Worm (Caenorhabditis elegans): Measurements from ENCODE around the gene C36C5.15.

Gene C36C5.15

DNA sequence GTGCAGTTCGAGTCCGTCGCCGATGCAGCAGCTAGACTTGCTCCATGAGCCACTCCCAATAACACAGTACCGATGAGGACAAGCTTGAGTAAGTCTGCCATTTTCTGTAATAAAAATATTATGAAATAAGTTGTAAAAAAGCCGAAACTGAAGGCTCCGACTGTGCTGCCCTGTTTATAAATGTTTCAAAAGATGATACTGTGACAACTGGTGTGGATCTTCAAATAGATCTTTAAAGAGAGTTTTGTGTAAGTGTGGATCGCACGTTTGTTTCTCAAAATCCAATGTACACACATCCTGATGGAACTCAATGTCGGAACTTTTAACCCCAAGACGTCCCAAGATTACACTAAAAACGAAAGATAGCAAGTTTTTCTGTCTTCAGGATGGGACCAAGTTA, at the start of gene C36C5.15:
C36C5.15 (minus strand) TSS at position 101 of the 400 bp plus-strand sequence.
- TF ChIP-seq unc-62 (GFP tag; optimal IDR thresholded peaks at IDR 0.05), result no peak

DNA sequence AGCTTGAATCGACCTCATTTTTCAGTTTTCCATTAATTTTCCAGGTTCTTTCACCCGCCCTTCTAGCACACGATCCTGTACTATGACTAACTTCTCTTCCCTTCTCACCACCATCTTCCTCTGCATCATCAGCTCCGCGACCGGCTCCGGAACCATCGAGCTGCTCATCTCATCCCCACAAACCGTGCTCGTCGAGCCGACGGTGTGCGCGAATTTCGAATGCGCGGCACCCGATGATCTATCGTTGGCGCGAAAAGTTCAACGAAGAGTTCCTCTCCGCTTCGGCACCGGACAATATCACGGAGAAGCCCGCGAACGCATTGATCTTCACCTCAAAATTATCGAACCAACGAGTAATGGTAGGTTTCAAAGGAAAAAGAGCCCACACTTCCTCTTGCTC, 41.6 kb upstream of the C36C5.15 start, which contains the start of gene apx-1:
apx-1 (plus strand) TSS at position 50 of the 400 bp plus-strand sequence.
- TF ChIP-seq unc-62 (GFP tag; optimal IDR thresholded peaks at IDR 0.05), result no peak

- TF ChIP-seq unc-62 (GFP tag; optimal IDR thresholded peaks at IDR 0.05), result no peak
Observed at ce11 chrV:3208940-3209339, 40.4 kb upstream of the C36C5.15 start.

DNA sequence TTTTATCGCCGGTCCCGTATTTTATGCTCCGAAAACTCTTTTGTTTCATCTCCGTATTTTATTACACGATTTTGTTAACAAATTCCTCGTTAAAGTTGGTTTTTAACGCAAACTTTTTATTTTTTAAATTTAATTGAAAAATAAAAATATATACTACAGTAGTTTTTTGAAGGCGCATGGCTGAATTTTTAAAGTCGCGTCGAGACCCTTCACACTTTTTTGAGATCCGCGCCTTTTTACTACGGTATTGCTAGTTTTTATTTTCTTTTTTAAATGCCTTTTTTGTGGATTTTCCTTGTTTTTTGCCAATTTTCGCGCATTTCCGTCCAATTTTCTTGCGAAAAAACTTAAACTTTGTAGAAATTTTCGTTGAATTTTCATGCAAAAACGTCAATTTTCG, 35.9 kb upstream of the C36C5.15 start:
- no peak for TF ChIP-seq unc-62 (GFP tag; optimal IDR thresholded peaks at IDR 0.05)

DNA sequence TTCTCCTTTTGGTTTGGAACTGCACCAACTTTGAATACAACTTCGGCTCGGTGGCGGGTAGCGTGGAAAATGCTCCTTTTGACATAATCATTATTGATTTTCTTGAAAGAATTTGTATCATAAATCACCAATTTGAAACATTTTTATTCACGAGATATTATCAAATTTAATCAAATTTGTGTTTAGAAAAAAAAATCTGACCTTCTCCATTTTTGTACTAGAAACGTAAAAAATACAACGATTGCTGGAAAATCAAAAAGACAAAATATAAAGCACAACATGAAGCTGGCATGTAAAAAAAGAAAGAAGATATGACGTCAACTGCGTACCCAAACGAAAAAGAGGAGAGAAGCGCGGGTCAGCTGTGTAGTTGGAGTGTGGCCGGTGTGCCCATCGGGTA, 31.8 kb upstream of the C36C5.15 start, which contains the start of gene K08D9.4:
K08D9.4 (minus strand) TSS at position 101 of the 400 bp plus-strand sequence.
- TF ChIP-seq unc-62 (GFP tag; optimal IDR thresholded peaks at IDR 0.05), result no peak

DNA sequence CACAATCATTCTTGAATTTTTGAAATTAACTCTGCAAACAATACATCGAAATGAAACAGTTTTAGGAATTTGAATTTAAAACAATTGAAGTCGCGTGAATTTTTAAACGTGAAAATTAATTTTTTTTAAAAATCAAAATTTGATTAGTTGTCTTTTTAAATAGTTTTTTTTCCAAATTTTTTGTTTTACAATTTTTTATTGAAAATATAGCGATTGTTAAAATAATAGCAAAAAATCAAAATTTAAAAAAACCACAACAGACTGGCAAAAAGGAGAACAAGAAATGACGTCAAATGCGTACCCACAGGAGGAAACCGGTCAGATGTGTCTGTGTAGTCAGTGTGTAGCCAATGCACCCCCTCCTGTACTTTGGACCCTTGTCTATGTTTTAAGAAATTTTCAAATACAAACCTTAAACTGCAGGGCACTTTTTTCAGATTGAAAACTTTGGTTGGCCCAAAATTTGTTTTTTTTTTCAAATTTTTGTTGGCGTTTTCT, 28.3 kb upstream of the C36C5.15 start, which contains the start of the genes Y73C8B.1 and Y73C8B.5:
Y73C8B.1 (minus strand) TSS at position 51 of the 498 bp plus-strand sequence.
Y73C8B.5 (plus strand) TSS at position 437 of the 498 bp plus-strand sequence.
- no peak for TF ChIP-seq unc-62 (GFP tag; optimal IDR thresholded peaks at IDR 0.05)

DNA sequence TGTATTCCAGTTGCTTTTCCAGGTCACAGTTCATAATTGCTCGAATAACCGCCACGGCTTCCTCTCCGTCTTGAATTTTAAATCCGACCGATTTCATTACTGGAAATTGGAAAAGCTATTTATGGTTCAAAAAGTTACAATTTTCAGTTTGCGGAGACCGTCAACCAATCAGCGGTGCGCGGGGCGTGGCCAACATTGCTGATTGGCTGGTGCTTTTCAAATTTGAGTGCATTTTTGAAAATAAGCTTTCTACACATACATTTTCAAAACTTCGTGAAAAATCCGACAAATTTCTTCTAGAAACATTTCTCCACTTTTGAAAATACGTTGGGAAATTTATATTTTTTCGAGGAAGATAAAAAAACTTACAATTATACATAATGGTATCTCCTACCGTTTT, 27.3 kb upstream of the C36C5.15 start:
- no peak for TF ChIP-seq unc-62 (GFP tag; optimal IDR thresholded peaks at IDR 0.05)

DNA sequence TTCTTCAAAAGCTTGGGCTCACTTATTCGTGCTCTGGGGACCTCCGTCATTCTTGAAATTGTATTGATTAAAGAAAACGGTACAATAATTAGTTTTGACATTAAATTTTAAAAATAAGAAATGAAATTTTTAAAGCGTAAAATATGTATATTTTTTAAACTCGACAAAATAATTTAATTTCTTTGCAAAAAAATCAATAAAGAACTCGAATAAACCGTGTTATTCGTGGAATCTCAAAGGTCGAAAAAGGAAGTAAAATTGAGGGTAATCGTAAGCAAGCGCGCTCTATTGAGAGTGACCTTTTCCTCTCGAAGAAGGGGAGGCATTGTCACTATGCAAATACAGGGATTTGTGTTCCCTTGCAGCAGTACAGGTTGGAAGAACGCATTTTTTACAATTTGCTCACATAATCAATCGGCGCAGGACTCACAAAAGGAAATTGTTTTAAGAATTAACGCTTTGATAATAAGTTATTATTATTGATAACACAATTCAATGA, 26.5 kb upstream of the C36C5.15 start, which contains the start of gene Y73C8B.2:
Y73C8B.2 (minus strand) TSS at position 51 of the 499 bp plus-strand sequence.
- no peak for TF ChIP-seq unc-62 (GFP tag; optimal IDR thresholded peaks at IDR 0.05)

- TF ChIP-seq unc-62 (GFP tag; optimal IDR thresholded peaks at IDR 0.05), result no peak
Observed at ce11 chrV:3193091-3193608, 24.6 kb upstream of the C36C5.15 start, which contains the start of the genes Y73C8B.3 and Y73C8B.9. Y73C8B.3 (minus strand) TSS chrV:3193237. Y73C8B.9 (plus strand) TSS chrV:3193558.

DNA sequence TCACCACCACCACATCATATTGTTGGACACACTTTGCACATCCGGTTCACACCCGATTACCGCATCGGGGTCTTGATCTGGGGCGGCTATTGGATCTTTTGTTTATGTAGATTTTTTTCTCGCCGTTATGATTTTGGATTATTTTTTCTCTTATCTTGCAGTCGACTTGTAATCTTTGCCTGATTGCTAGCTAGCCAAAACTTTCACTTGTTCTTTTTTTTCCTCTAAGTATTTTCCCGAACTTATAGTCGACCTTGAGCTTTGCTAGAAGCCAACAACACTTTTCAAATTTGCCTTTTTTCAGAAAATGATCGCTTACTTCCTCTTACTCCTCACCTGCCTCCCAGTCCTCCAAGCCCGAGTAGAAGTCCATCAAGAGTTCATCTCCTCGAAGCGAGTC, 19.5 kb upstream of the C36C5.15 start, which contains the start of gene lag-2:
lag-2 (plus strand) TSS at position 301 of the 400 bp plus-strand sequence.
- no peak for TF ChIP-seq unc-62 (GFP tag; optimal IDR thresholded peaks at IDR 0.05)

- TF ChIP-seq unc-62 (GFP tag; optimal IDR thresholded peaks at IDR 0.05), result no peak
Observed at ce11 chrV:3185855-3186254, 17.3 kb upstream of the C36C5.15 start.

- TF ChIP-seq unc-62 (GFP tag; optimal IDR thresholded peaks at IDR 0.05), result no peak
Observed at ce11 chrV:3176161-3176560, 7.6 kb upstream of the C36C5.15 start, which contains the start of gene srab-8. srab-8 (plus strand) TSS chrV:3176461.

DNA sequence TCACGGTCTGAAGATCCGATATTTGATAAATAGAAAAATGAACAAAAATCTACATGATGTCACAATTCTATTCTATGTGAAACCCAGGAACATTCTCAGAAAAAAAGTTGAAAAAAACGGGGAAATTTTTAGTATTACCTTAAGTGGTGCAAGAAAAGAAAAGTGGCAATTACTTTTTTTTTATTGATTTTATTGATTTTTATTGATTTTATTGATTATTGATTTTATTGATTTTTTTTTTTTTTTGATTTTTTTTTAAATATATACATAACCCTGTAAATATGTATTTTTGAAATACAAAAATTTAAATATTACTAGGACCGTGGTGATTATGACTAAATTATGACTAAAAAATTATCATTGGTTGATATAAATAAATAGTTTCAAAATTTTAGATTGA, 3.1 kb upstream of the C36C5.15 start:
- no peak for TF ChIP-seq unc-62 (GFP tag; optimal IDR thresholded peaks at IDR 0.05)

DNA sequence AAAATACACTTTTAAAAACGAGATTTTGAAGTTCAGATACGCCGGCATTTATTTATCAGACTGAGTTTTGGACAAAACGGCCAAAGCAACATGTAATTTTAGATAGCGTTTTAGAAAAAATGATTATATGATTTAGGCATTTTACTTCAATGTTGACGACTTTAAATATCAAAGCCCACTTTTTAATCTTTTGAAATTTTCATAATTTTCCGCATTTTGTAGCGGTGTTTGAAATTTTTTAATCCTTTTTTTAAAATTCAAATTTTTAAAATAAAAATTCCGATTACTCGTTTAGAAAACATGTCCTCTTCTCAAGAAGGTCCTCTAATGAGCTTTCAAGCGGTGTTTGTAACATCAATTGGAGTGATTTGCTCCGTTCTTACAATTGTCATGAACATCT, 1.3 kb upstream of the C36C5.15 start, which contains the start of gene srbc-6:
srbc-6 (plus strand) TSS at position 301 of the 400 bp plus-strand sequence.
- no peak for TF ChIP-seq unc-62 (GFP tag; optimal IDR thresholded peaks at IDR 0.05)

DNA sequence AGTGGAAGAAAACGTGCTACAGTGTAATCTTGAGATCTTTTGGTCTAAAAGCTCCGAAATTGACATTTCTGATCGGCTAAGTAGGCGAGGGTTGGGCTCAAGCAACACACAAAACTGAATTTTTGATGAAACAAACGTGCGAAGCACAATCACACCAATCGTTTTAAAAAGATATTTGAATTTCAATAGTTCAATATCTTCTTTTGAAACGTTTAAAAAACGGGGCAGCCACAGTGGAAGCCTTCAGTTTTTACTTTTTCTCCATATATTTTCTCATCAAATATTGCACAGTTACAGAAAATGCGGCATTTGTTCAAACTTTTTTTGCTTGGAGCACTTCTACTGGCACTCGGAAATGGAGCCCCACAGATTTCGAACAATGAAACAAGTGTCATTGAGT, 2.3 kb downstream of the C36C5.15 start, which contains the start of gene C36C5.4:
C36C5.4 (plus strand) TSS at position 301 of the 400 bp plus-strand sequence.
- TF ChIP-seq unc-62 (GFP tag; optimal IDR thresholded peaks at IDR 0.05), result no peak

- TF ChIP-seq unc-62 (GFP tag; optimal IDR thresholded peaks at IDR 0.05), result no peak
Observed at ce11 chrV:3165438-3165837, 3.1 kb downstream of the C36C5.15 start, which contains the start of gene C36C5.14. C36C5.14 (minus strand) TSS chrV:3165538.

- no peak for TF ChIP-seq unc-62 (GFP tag; optimal IDR thresholded peaks at IDR 0.05)
Observed at ce11 chrV:3163143-3163542, 5.4 kb downstream of the C36C5.15 start.
